Fruit fly (Drosophila melanogaster): ENCODE results near the gene CG42266.

Gene CG42266

dm6 chr2L:16350160-16350633 is 10.0 kb upstream of the CG42266 start (continued):
- peak; percentile 14 for TF ChIP-seq zf30C (GFP tag; optimal IDR thresholded peaks at IDR 0.05)
- no peak for TF ChIP-seq TFAM (GFP tag; optimal IDR thresholded peaks at IDR 0.05)
- peak; percentile 39 for TF ChIP-seq hbn (GFP tag; IDR thresholded peaks at IDR 0.05; ENCODE audit: partially characterized antibody)
- TF ChIP-seq rib (GFP tag; IDR thresholded peaks at IDR 0.05), result peak; percentile 41; the same call in 1 of the 2 replicates
- peak; percentile 47 for TF ChIP-seq zen (tag; optimal IDR thresholded peaks at IDR 0.05)
- TF ChIP-seq crp (GFP tag; optimal IDR thresholded peaks at IDR 0.05), result peak in 1 of 2 experiments; percentile 79
- TF ChIP-seq fu2 (GFP tag; optimal IDR thresholded peaks at IDR 0.05), result peak; percentile 47
- peak; percentile 33 for TF ChIP-seq CG33557 (GFP tag; optimal IDR thresholded peaks at IDR 0.05)
- peak; percentile 50 for TF ChIP-seq CG4424 (GFP tag; optimal IDR thresholded peaks at IDR 0.05)
- peak; percentile 81 for TF ChIP-seq CG13424 (tag; optimal IDR thresholded peaks at IDR 0.05)
- TF ChIP-seq Jarid2 (GFP tag; optimal IDR thresholded peaks at IDR 0.05), result no peak
- peak; percentile 39 for TF ChIP-seq kah (GFP tag; optimal IDR thresholded peaks at IDR 0.05)
- peak; percentile 68 for TF ChIP-seq Oli (tag; optimal IDR thresholded peaks at IDR 0.05)
- TF ChIP-seq dati (GFP tag; IDR thresholded peaks at IDR 0.05), result no peak
- peak; percentile 66 for TF ChIP-seq shn (GFP tag; optimal IDR thresholded peaks at IDR 0.05)
- TF ChIP-seq crol (GFP tag; IDR thresholded peaks at IDR 0.05), result peak; percentile 27; the same call in 1 of the 2 replicates
- peak; percentile 22 for TF ChIP-seq gcm2 (GFP tag; optimal IDR thresholded peaks at IDR 0.05)
- peak; percentile 76 for TF ChIP-seq CG9215 (GFP tag; IDR thresholded peaks at IDR 0.05)
- TF ChIP-seq ham (GFP tag; IDR thresholded peaks at IDR 0.05), result no peak
- TF ChIP-seq hkb (optimal IDR thresholded peaks at IDR 0.05), result no peak
- peak; percentile 72 for TF ChIP-seq hkb (GFP tag; IDR thresholded peaks at IDR 0.05)
- no peak for TF ChIP-seq CG3065 (GFP tag; optimal IDR thresholded peaks at IDR 0.05)
- no peak for TF ChIP-seq NC2β (GFP tag; optimal IDR thresholded peaks at IDR 0.05)
- TF ChIP-seq maf-S (GFP tag; optimal IDR thresholded peaks at IDR 0.05), result peak; percentile 57
- TF ChIP-seq exex (tag; optimal IDR thresholded peaks at IDR 0.05), result peak; percentile 23
- 0 out of 2 replicates have a peak, but pooled peaks have one; percentile 20 for TF ChIP-seq Gsc (GFP tag; IDR thresholded peaks at IDR 0.05)
- TF ChIP-seq tx (GFP tag; optimal IDR thresholded peaks at IDR 0.05), result peak; percentile 57
- no peak for TF ChIP-seq D (optimal IDR thresholded peaks at IDR 0.05)
- peak; percentile 50 for TF ChIP-seq D (GFP tag; optimal IDR thresholded peaks at IDR 0.05)
- no peak for TF ChIP-seq yki (optimal IDR thresholded peaks at IDR 0.05)
- no peak for TF ChIP-seq grn (GFP tag; optimal IDR thresholded peaks at IDR 0.05)
- no peak for TF ChIP-seq CG2678 (tag; optimal IDR thresholded peaks at IDR 0.05)
- peak; percentile 71; the same call in 1 of the 2 replicates for TF ChIP-seq CG6272 (GFP tag; IDR thresholded peaks at IDR 0.05)
- peak; percentile 41 for TF ChIP-seq eyg (GFP tag; optimal IDR thresholded peaks at IDR 0.05)
- TF ChIP-seq CrebB (tag; optimal IDR thresholded peaks at IDR 0.05), result peak; percentile 3
- TF ChIP-seq schlank (tag; optimal IDR thresholded peaks at IDR 0.05), result peak; percentile 26
- TF ChIP-seq CG10959 (GFP tag; IDR thresholded peaks at IDR 0.05), result no peak; the same call in 1 of the 2 replicates
- TF ChIP-seq Fer3 (tag; optimal IDR thresholded peaks at IDR 0.05), result no peak
- TF ChIP-seq hth (optimal IDR thresholded peaks at IDR 0.05), result no peak
- peak; percentile 29 for TF ChIP-seq Nf-YB (GFP tag; optimal IDR thresholded peaks at IDR 0.05)
- TF ChIP-seq CG9437 (GFP tag; optimal IDR thresholded peaks at IDR 0.05), result peak; percentile 48
- peak; percentile 46 for TF ChIP-seq HmgD (GFP tag; optimal IDR thresholded peaks at IDR 0.05)
- TF ChIP-seq ab (GFP tag; optimal IDR thresholded peaks at IDR 0.05), result peak; percentile 46
- TF ChIP-seq CG14860 (GFP tag; IDR thresholded peaks at IDR 0.05; ENCODE audit: partially characterized antibody), result no peak
- peak; percentile 78 for TF ChIP-seq Rx (GFP tag; IDR thresholded peaks at IDR 0.05)
- TF ChIP-seq HLH4C (GFP tag; IDR thresholded peaks at IDR 0.05; ENCODE audit: partially characterized antibody), result peak; percentile 50; the same call in 2 of the 3 replicates
- TF ChIP-seq CG7372 (GFP tag; IDR thresholded peaks at IDR 0.05), result peak; percentile 47; the same call in 1 of the 2 replicates
- peak; percentile 15 for TF ChIP-seq CG1647 (GFP tag; optimal IDR thresholded peaks at IDR 0.05)
- TF ChIP-seq Poxn (GFP tag; IDR thresholded peaks at IDR 0.05), result no peak
- peak; percentile 82 for TF ChIP-seq B-H2 (GFP tag; optimal IDR thresholded peaks at IDR 0.05)
- no peak for TF ChIP-seq Sin3A (optimal IDR thresholded peaks at IDR 0.05)
- TF ChIP-seq CG11560 (tag; IDR thresholded peaks at IDR 0.05), result peak; percentile 49; the same call in 1 of the 3 replicates

Data from whole organism, embryonic.